Fruit fly (Drosophila melanogaster) S2 (cell line): Measurements from ENCODE around the gene Dhc16F.

Experiments
- CG8478 ChIP-seq: fragments of >200 bp; optimal IDR thresholded peaks from 2 replicates; lab custom pipeline; 2018
- CTCF ChIP-seq, 2 experiments: fragments of >200 bp; optimal IDR thresholded peaks; 2 replicates each; lab custom pipeline; 2018

DNA sequence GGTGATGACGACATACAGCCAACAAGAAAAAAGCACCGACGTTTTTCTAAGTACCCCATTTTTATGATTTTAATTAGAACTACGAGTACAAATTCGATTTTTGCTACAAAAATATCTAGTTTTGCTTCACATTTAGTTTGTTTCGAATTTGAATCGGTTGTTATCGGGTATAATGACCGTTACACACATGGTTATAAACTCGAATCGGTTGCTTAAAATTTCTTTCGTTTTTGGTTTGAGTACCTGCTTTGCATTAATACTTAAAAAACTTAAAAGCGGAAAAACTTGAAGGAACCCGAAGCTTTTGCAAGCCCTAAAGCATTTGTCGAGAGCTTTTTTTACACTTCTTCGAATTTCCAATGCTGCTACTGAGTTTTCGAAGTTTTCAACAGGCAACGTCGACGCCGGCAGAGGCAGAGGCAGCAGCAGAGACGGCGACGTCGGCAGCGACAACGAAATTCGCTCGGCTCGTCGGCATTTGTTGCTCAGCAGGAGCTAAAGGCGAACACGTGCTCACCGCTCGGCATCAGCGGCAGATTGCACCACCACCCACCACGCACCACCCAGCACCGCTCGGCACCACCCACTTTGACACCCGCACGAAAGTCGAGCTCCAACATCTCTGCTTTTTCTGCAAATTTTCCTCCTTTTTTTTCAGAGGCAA, 45.7 kb upstream of the Dhc16F start:
- TF ChIP-seq CG8478 (lab: Kevin White, UChicago): no peak
- TF ChIP-seq CTCF (optimal IDR thresholded peaks at IDR 0.05; lab: Kevin White, UChicago): no peak
